Fruit fly (Drosophila melanogaster): ENCODE data around the gene sw.
"Not testable (repeated sequence)": the region's sequence is repeated elsewhere in the genome, so short reads cannot be mapped to it uniquely, and the experiment has no call there.

- TF ChIP-seq CG8478, CTCF (optimal IDR thresholded peaks at IDR 0.05): not testable (repeated sequence)
Observed at dm6 chrX:20178538-20178937, 57.6 kb downstream of the sw start, which contains the start of gene Sdic1.

All from S2 (cell line).